Worm (Caenorhabditis elegans): Measurements from ENCODE around the gene end-1.
A peak's percentile ranks its signal among the peaks of the same experiment; 100 is the strongest.

The end-1 gene

DNA sequence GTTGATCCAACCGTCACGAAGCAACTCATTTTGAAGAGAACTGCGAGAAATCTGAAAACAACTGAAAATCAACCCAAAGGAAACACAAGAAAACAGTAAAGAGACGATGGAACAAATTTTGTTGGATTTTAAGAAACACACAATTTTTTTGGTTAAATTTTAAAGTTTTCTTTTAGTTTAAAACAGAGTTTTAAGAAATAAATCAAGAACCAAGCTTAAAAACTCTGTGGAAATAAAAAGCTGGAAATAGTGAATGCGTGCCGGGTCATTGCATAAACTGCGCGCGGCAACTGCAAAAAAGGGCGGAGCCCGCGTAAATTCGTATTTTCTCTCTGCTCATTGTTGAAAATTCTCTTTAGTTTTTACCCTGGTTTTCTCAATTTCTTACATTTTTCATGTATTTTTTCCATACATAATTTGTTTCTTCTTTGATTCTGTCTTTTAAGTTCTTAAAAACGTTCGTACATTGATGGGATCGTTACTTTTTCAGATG is 23.0 kb upstream of the end-1 start, which contains the start of the genes algn-13 and R10D12.13:
TSS of gene algn-13 (minus strand) at position 51 of the 493 bp plus-strand sequence.
TSS of gene R10D12.13 (plus strand) at position 491 of the 493 bp plus-strand sequence.
- TF ChIP-seq him-1 (tag; optimal IDR thresholded peaks at IDR 0.05), result no peak
- no peak for TF ChIP-seq dao-5 (tag; optimal IDR thresholded peaks at IDR 0.05)
- TF ChIP-seq W03F9.2 (tag; optimal IDR thresholded peaks at IDR 0.05), result peak; percentile 78

DNA sequence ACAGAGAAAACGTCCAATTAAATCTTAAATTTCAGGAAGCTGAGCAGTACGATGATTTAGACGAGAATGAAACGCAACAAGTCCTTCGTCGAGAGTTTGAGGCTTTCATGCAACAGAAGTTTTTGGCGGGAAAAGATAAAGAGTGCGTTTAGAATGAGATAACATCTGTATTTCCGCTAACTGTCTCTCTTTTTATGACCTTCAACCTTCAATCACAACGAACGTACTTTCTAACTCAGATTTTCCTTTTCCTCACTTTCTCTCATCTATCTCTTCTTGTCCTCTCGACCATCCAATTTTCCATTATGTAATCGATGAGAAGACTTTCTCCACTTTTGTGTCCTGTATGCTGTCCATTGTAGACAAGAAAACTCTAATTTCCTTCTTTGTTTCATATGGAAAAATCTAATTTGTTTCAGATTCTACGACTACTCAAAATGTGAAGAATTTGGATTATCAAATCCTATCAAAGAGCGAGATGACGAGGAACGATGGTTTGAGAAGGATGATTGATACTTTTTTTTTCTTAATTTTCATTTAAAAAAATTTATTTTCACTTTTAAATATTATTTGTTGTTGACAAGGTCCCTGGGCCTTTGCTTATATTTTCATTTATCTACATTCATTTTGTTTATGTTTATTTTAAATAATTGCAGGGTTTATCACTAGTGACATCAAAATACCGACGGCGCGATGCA is 21.5 kb upstream of the end-1 start, which contains the start of gene sao-1:
TSS of gene sao-1 (plus strand) at position 648 of the 698 bp plus-strand sequence.
- TF ChIP-seq him-1 (tag; optimal IDR thresholded peaks at IDR 0.05) (no peak), dao-5 (tag; optimal IDR thresholded peaks at IDR 0.05) (no peak), W03F9.2 (tag; optimal IDR thresholded peaks at IDR 0.05) (no peak)

DNA sequence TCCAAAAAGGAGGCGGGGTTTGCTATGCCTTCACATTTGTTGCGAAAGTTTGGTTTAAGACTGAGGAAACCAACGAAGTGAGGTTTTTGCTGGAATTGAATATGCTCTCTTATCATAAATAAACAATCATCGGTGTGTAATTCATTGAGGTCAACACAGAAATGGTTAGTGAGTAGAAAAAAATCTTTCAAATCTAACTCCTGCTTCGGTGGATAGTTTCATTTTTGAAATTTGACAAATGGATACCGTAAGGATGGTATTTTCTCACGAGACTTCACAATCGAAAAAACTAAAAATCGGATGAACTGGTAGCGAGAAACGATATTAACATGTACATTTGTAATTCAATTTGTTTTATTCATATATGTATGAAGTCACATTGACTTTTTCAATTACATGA is 4.1 kb upstream of the end-1 start, which contains the start of gene eol-1:
TSS of gene eol-1 (minus strand) at position 101 of the 400 bp plus-strand sequence.
- no peak for TF ChIP-seq dao-5 (tag; optimal IDR thresholded peaks at IDR 0.05)
- no peak for TF ChIP-seq W03F9.2 (tag; optimal IDR thresholded peaks at IDR 0.05)
- TF ChIP-seq him-1 (tag; optimal IDR thresholded peaks at IDR 0.05), result no peak

DNA sequence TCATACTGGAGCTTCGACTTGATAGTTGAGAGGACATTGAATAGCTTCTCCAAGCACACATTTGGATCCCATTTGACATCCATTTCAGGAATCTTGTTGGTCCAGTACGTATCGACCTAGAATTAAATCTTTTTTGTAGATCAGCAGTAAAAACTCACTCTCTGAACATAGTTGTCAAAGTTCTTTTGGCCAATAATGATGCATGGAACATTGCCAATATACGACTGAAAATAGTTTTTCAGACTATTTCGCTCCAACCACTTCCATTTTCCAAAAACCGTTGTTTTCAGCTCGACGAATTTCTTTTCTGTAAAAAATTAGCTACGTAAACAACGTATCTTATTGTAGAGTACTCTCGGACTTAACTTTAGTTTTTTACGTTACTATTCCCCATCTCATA is 3.3 kb upstream of the end-1 start:
- TF ChIP-seq W03F9.2 (tag; optimal IDR thresholded peaks at IDR 0.05) (no peak), him-1 (tag; optimal IDR thresholded peaks at IDR 0.05) (no peak), dao-5 (tag; optimal IDR thresholded peaks at IDR 0.05) (no peak)

DNA sequence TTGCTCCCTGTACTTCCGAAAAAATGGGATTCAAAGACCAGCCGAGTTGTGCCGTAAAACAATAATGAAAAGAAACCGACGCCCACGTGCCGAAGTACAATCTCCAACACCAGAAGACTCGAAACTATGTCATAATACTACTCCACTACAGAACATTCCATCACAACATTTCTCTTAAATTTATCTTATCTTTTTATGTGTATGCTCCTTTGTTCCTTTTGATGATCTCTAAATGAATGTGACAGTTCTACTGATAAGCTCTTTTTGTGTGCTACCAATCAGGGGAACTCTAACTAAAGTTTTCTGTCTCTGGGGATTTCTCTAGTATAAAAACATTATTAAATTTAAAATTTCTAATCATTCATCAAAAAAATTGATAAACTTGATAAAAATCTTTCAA is 1.9 kb downstream of the end-1 start:
- TF ChIP-seq dao-5 (tag; optimal IDR thresholded peaks at IDR 0.05) (no peak), W03F9.2 (tag; optimal IDR thresholded peaks at IDR 0.05) (no peak), him-1 (tag; optimal IDR thresholded peaks at IDR 0.05) (no peak)

DNA sequence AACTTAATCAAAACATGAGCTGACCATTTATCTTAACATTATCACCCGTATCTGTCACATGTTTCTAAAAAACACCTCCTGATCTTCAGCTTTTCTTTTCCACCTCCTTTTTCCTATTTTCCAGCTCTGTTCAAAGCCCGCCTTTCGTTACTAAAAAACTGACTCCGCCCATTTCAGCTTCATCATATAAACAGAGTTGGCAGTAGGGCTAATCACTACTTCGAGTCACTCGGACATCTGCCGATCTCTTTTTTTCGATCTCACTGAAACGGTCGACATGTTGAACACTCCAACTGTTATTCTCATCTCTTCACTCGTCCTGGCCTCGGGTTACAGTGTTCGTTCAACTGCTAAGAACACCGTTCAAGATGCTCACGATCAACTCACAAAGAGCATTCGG is 7.6 kb downstream of the end-1 start, which contains the start of gene droe-4:
TSS of gene droe-4 (plus strand) at position 172 of the 400 bp plus-strand sequence.
- no peak for TF ChIP-seq him-1 (tag; optimal IDR thresholded peaks at IDR 0.05)
- no peak for TF ChIP-seq dao-5 (tag; optimal IDR thresholded peaks at IDR 0.05)
- no peak for TF ChIP-seq W03F9.2 (tag; optimal IDR thresholded peaks at IDR 0.05)

DNA sequence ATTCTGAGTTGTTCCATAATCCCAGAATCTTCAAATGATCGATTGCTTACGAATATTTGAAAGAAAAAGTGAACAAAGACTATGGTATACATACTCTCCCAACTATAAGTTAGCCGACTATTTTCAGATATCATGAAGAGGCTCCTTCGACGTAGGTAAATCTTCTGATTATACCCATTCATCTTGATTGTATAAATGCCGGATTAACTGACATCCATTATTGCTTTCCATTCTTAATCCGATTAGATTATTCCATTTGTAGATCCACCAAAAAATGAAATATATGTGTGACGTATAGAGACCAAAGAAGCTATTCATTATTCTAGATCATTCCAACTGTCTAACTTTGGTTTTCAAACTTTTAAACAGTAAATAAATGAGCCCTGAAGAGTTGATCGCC is 8.6 kb downstream of the end-1 start:
- TF ChIP-seq W03F9.2 (tag; optimal IDR thresholded peaks at IDR 0.05) (no peak), him-1 (tag; optimal IDR thresholded peaks at IDR 0.05) (no peak), dao-5 (tag; optimal IDR thresholded peaks at IDR 0.05) (no peak)

DNA sequence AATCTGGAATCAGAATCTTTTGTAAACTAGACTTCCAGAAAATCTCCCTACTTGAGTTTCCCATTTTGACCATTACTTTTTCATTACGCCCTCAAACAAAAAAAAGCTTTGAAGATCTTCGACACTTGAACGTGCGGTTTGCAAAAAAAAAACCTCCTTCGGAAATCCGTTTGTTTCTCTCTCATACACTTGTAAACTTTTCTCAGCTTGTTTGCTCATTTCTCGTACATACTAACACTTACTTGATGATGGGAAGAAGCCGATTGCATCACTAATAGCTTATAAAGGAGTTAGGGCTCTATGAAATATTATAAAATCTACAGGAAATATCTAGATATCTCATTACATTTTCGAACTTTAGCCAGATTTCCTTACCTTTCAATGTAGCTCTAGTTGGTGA is 17.0 kb downstream of the end-1 start:
- TF ChIP-seq him-1 (tag; optimal IDR thresholded peaks at IDR 0.05) (no peak), W03F9.2 (tag; optimal IDR thresholded peaks at IDR 0.05) (no peak), dao-5 (tag; optimal IDR thresholded peaks at IDR 0.05) (no peak)

DNA sequence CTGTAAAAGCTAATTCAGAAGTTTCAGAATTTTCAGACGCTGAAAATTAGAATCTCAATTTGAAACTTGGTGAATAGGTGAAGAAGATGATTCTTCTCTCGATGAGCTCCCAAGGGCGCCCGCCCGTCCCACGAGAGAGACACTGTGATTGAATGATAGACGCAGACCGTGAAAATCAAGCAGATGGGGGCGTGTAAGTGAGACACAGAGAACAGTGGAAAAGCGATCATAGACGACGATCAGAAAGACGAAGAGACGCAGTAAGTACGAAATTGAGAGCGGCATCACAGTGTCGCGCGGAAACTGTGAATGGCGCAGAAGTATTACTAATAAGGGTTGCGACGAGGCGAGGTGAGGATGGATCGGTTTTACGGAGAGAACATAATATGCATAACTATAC is 17.5 kb downstream of the end-1 start:
- no peak for TF ChIP-seq dao-5 (tag; optimal IDR thresholded peaks at IDR 0.05)
- TF ChIP-seq W03F9.2 (tag; optimal IDR thresholded peaks at IDR 0.05), result no peak
- no peak for TF ChIP-seq him-1 (tag; optimal IDR thresholded peaks at IDR 0.05)

DNA sequence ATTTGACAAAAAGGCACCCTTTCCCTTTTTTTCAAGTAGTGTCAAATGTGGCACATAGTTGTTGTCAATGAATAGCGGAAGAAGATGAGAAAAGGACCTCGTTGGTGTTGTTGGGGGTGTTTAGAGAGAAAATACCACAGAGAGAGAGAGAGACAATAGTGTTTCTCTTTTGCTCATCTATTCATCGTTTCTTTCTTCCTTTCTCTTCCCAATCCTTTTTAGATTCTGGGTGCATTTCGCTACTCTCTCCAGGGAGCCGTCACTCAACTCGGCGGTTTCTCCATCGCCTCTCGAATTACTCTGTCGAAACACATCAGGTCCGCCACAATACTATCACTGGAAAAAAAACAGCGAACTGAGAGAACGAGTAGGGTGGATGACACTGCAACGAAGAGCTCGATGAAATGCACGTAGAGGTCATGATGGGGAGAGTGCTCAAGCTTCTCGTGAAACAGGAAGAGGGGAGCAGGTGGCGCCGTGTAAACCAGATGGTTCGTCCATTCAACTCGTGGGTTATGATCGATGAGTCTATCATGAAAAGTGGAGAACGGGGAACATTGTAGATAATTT is 18.7 kb downstream of the end-1 start:
- TF ChIP-seq dao-5 (tag; optimal IDR thresholded peaks at IDR 0.05), result no peak
- no peak for TF ChIP-seq W03F9.2 (tag; optimal IDR thresholded peaks at IDR 0.05)
- TF ChIP-seq him-1 (tag; optimal IDR thresholded peaks at IDR 0.05), result no peak

DNA sequence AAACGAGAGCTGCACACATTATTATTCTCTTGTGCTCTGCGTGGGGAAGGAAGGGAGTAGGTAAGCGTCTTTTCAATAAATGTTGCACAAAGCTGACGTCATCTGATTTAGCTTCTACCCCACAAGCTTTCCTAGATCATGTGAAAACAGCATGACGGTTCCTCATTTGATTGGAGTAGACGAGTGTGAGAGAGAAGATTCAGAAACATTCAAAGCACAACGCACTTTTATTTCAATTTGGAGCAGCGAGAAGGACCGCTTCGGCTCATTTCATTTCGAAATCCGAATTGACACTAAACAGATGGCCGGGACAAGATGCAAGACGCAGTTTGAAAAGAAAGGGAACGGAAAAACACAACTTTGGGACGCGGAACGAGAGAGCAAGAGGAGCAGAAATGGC is 19.4 kb downstream of the end-1 start:
- TF ChIP-seq W03F9.2 (tag; optimal IDR thresholded peaks at IDR 0.05) (no peak), dao-5 (tag; optimal IDR thresholded peaks at IDR 0.05) (no peak), him-1 (tag; optimal IDR thresholded peaks at IDR 0.05) (no peak)

DNA sequence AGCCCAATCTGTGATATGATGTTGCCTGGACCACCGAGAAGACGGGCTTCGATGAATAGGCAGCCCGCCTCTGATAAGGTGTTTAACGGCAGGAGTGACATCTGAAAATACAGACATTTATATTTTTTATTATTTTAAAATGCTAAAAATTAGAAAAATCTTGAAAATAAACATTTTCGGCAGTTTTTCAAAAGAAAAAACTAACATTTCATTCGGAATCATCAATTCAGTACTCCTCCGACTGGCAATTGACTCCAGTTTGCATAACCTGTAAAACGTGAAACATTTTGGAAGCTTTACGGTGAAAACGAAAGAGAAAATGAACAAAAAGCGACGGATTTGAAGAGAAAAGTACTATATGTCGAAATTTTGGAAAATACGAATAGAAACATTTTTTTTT is 20.9 kb downstream of the end-1 start, which contains the start of gene ric-7:
TSS of gene ric-7 (minus strand) at position 101 of the 400 bp plus-strand sequence.
- TF ChIP-seq him-1 (tag; optimal IDR thresholded peaks at IDR 0.05) (no peak), W03F9.2 (tag; optimal IDR thresholded peaks at IDR 0.05) (no peak), dao-5 (tag; optimal IDR thresholded peaks at IDR 0.05) (no peak)

DNA sequence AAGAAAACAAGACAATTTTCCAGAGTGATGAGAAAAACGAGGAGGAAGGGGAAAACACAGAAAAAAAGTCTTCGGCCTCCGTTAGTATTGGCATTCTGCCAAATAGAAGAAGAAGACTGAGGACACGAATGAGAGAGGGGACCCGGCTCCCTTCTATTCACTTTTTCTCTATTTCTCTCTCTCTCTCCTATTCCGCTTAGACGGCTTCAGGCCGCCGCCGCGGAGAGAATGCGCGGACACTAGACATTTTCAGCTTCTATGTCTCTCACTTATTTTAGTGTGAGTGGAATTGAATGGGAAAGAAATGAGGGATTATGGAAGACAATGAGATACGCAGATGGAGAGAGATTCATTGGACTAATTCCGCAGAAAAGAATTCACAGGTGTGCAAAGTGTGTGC is 21.9 kb downstream of the end-1 start:
- TF ChIP-seq him-1 (tag; optimal IDR thresholded peaks at IDR 0.05), result peak; percentile 50
- TF ChIP-seq W03F9.2 (tag; optimal IDR thresholded peaks at IDR 0.05), result no peak
- no peak for TF ChIP-seq dao-5 (tag; optimal IDR thresholded peaks at IDR 0.05)

DNA sequence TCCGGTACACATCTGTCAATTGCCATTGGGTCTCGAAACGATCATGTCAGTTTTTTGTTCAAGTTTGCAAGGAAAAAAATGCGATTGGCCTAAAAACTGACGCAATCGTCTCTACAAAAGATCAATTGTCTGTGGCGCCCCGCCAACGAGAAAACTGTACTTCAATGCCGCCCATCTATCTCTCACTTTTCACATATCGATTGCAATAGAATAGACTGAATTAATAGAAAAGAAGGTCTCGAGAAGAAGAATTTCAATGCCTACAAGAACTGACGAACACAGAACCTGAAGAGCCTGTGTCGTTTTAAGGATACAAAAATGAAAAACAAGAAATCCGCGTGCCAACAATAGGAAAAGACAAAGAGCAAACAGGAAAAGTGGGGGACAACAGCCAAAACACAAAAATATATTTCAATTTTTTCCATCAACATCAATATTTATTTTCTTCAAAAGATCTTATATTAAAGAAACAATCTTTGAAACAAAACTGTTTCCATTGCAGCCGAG is 23.5 kb downstream of the end-1 start:
- no peak for TF ChIP-seq W03F9.2 (tag; optimal IDR thresholded peaks at IDR 0.05)
- no peak for TF ChIP-seq him-1 (tag; optimal IDR thresholded peaks at IDR 0.05)
- TF ChIP-seq dao-5 (tag; optimal IDR thresholded peaks at IDR 0.05), result no peak
